Fruit fly (Drosophila melanogaster) Kc167 (cell line): Measurements from ENCODE around the gene Blos4.

ENCODE experiments used
- Sin3A ChIP-seq: fragments of >200 bp; optimal IDR thresholded peaks from 2 replicates; lab custom pipeline; 2018; ENCODE audit warnings: missing external identifiers
- h ChIP-seq: fragments of >200 bp; optimal IDR thresholded peaks from 3 replicates; lab custom pipeline; 2018; ENCODE audit warnings: missing external identifiers

dm6 chr3L:10899087-10899511 lies 20.2 kb downstream of the Blos4 start, which contains the start of gene Aps:
- TF ChIP-seq h (lab: Kevin White, UChicago) (no peak), Sin3A (lab: Kevin White, UChicago) (no peak)
